Fruit fly (Drosophila melanogaster): ENCODE results near the gene CG7409.

Gene CG7409

dm6 chr3L:7792775-7793174 lies 38.6 kb downstream of the CG7409 start:
- no peak for TF ChIP-seq CG17801 (GFP tag; optimal IDR thresholded peaks at IDR 0.05; ENCODE audit: partially characterized antibody)

dm6 chr3L:7801308-7801893 lies 47.2 kb downstream of the CG7409 start:
- no peak for TF ChIP-seq CG17801 (GFP tag; optimal IDR thresholded peaks at IDR 0.05; ENCODE audit: partially characterized antibody)
